Fruit fly (Drosophila melanogaster) Kc167 (cell line): ENCODE data around the gene Ir94b.

Experiments
- Myc ChIP-seq: fragments of >200 bp; optimal IDR thresholded peaks from 2 replicates; lab custom pipeline; 2017; ENCODE audit warnings: missing external identifiers
- Sin3A ChIP-seq: fragments of >200 bp; optimal IDR thresholded peaks from 2 replicates; lab custom pipeline; 2018; ENCODE audit warnings: missing external identifiers
- insv ChIP-seq: fragments of >200 bp; optimal IDR thresholded peaks from 3 replicates; lab custom pipeline; 2018; ENCODE audit warnings: missing external identifiers
- psq ChIP-seq: fragments of >200 bp; optimal IDR thresholded peaks from 2 replicates; lab custom pipeline; 2017; ENCODE audit warnings: missing external identifiers

dm6 chr3R:22119761-22120160 lies 2.7 kb upstream of the Ir94b start, which contains the start of gene CG42390:
- no peak for TF ChIP-seq psq (lab: Kevin White, UChicago)
- TF ChIP-seq Myc (lab: Kevin White, UChicago) = no peak
- no peak for TF ChIP-seq insv (lab: Kevin White, UChicago)
- TF ChIP-seq Sin3A (lab: Kevin White, UChicago) = no peak
